Fruit fly (Drosophila melanogaster) ovary, adult (tissue): ENCODE data around the gene CG14960.
A peak's percentile ranks its signal among the peaks of the same experiment; 100 is the strongest.

ENCODE experiments used
- CG17801 ChIP-seq: fragments of 200-800 bp; optimal IDR thresholded peaks from 2 replicates; lab custom pipeline; 2019; ENCODE audit warnings: missing biosample characterization, mild to moderate bottlenecking, missing genetic modification characterization, moderate library complexity; ENCODE audit not compliant: partially characterized antibody

The CG14960 gene

dm6 chr3L:3270736-3271135 is at the start of gene CG14960:
TSS of gene CG14960 (plus strand) at chr3L:3271036.
- no peak for TF ChIP-seq CG17801 (GFP tag; lab: Kevin White, UChicago)

- TF ChIP-seq CG17801 (GFP tag; lab: Kevin White, UChicago): peak; percentile 85
These were observed 48.0 kb upstream of the CG14960 start, which contains the start of the genes RpL28 and eIF1 for dm6 chr3L:3222643-3223389. TSS of gene RpL28 (minus strand) at chr3L:3222960. TSS of gene eIF1 (plus strand) at chr3L:3223341.

- TF ChIP-seq CG17801 (GFP tag; lab: Kevin White, UChicago): no peak
These were observed 47.4 kb upstream of the CG14960 start for dm6 chr3L:3223390-3223914.

- TF ChIP-seq CG17801 (GFP tag; lab: Kevin White, UChicago): no peak
These were observed 45.8 kb upstream of the CG14960 start, which contains the start of gene Larp4B for dm6 chr3L:3224740-3225719. TSS of gene Larp4B (plus strand) at chr3L:3224838.

dm6 chr3L:3225769-3226457 is 44.9 kb upstream of the CG14960 start:
- TF ChIP-seq CG17801 (GFP tag; lab: Kevin White, UChicago): no peak

- TF ChIP-seq CG17801 (GFP tag; lab: Kevin White, UChicago): no peak
These were observed 44.4 kb upstream of the CG14960 start for dm6 chr3L:3226458-3226783.

- TF ChIP-seq CG17801 (GFP tag; lab: Kevin White, UChicago): peak; percentile 22
These were observed 34.5 kb upstream of the CG14960 start for dm6 chr3L:3236319-3236718.

- TF ChIP-seq CG17801 (GFP tag; lab: Kevin White, UChicago): no peak
These were observed 31.6 kb upstream of the CG14960 start, which contains the start of gene CG17746 for dm6 chr3L:3239033-3239752. TSS of gene CG17746 (minus strand) at chr3L:3239578.

- TF ChIP-seq CG17801 (GFP tag; lab: Kevin White, UChicago): peak; percentile 42
These were observed 30.8 kb upstream of the CG14960 start for dm6 chr3L:3239785-3240596.

dm6 chr3L:3240597-3241367 is 30.1 kb upstream of the CG14960 start:
- TF ChIP-seq CG17801 (GFP tag; lab: Kevin White, UChicago): no peak

- no peak for TF ChIP-seq CG17801 (GFP tag; lab: Kevin White, UChicago)
These were observed 29.5 kb upstream of the CG14960 start for dm6 chr3L:3241368-3241640.
